Fruit fly (Drosophila melanogaster): ENCODE results near the gene CG1677.

DNA sequence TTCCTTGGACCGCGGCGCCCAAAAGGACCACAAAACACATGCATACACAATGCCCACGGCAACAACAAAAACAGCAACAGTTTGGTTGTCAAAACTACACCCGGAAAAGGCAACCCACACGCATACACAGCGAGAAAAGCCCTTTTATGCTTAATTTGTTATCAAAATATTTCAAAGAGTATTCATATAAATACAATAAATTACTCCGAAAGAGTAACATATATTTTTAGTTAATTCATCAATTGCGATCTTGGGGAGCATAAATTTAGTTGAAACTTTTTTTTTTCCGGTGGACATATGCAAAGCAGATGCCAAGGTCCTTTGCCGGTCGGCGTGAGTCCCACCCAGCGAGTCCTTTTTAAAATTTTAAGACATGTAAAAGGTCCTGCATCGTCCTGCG lies 150.4 kb downstream of the CG1677 start:
- TF ChIP-seq usp (GFP tag; optimal IDR thresholded peaks at IDR 0.05) (no peak), pan (optimal IDR thresholded peaks at IDR 0.05) (no peak), psq (optimal IDR thresholded peaks at IDR 0.05) (no peak), Dll (optimal IDR thresholded peaks at IDR 0.05) (no peak)

Data from whole organism.